Worm (Caenorhabditis elegans): ENCODE results near the gene T26C11.4.

DNA sequence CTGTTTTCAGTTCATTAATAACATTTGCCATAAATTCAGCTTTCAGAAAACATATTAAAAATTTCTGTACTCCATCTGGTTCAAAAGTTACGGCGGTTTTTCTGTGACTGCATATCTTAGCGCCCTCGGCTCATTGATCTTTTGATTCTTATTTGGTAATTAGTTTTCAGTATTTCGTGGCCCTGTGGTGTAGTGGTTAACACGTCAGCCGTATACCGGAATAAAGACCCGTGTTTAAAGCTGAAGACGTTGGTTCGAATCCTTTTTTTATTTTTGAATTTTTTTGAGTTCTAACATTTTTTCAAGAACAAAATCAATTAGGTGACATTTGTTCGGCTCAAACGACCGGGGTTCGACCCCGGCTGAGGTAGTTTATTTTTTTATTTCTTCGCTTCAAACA, 14.9 kb downstream of the T26C11.4 start:
- no peak for TF ChIP-seq nhr-237 (tag; optimal IDR thresholded peaks at IDR 0.05)
- TF ChIP-seq M03D4.4 (tag; optimal IDR thresholded peaks at IDR 0.05) = no peak
- no peak for TF ChIP-seq mep-1 (tag; optimal IDR thresholded peaks at IDR 0.05)
- TF ChIP-seq ztf-11 (tag; optimal IDR thresholded peaks at IDR 0.05) = no peak
- no peak for TF ChIP-seq snpc-4 (tag; optimal IDR thresholded peaks at IDR 0.05)
- no peak for TF ChIP-seq lin-13 (tag; optimal IDR thresholded peaks at IDR 0.05)
